Worm (Caenorhabditis elegans) whole organism, dauer: ENCODE data around the gene M151.7.

Source experiments
- unc-62 ChIP-seq: sonication (generic microtip); optimal IDR thresholded peaks from 2 replicates; lab custom pipeline; 2017; ENCODE audit warnings: missing biosample characterization, missing genetic modification reagents, missing genetic modification characterization

Gene M151.7

ce11 chrII:3640197-3640596 lies 18.1 kb downstream of the M151.7 start, which contains the start of gene M151.10:
Gene M151.10 (minus strand): TSS chrII:3640297.
- TF ChIP-seq unc-62, result no peak

- TF ChIP-seq unc-62, result no peak
Measured at ce11 chrII:3641197-3641596, 19.1 kb downstream of the M151.7 start, which contains the start of gene M151.1. Gene M151.1 (plus strand): TSS chrII:3641497.

ce11 chrII:3647111-3647510 lies 25.0 kb downstream of the M151.7 start, which contains the start of gene fbxb-33:
Gene fbxb-33 (plus strand): TSS chrII:3647411.
- TF ChIP-seq unc-62, result no peak

ce11 chrII:3655378-3655777 lies 33.3 kb downstream of the M151.7 start, which contains the start of gene F19B10.5:
Gene F19B10.5 (plus strand): TSS chrII:3655678.
- no peak for TF ChIP-seq unc-62

- TF ChIP-seq unc-62, result no peak
Measured at ce11 chrII:3659776-3660175, 37.7 kb downstream of the M151.7 start, which contains the start of gene F19B10.4. Gene F19B10.4 (plus strand): TSS chrII:3660076.

- TF ChIP-seq unc-62, result no peak
Measured at ce11 chrII:3661932-3662331, 39.8 kb downstream of the M151.7 start, which contains the start of gene F19B10.13. Gene F19B10.13 (plus strand): TSS chrII:3662274.

- TF ChIP-seq unc-62, result no peak
Measured at ce11 chrII:3663796-3664195, 41.7 kb downstream of the M151.7 start, which contains the start of gene F19B10.6. Gene F19B10.6 (minus strand): TSS chrII:3663896.

- TF ChIP-seq unc-62, result no peak
Measured at ce11 chrII:3664470-3664869, 42.4 kb downstream of the M151.7 start, which contains the start of gene F19B10.3. Gene F19B10.3 (plus strand): TSS chrII:3664770.

- no peak for TF ChIP-seq unc-62
Measured at ce11 chrII:3665181-3665580, 43.1 kb downstream of the M151.7 start.

ce11 chrII:3669315-3669714 lies 47.2 kb downstream of the M151.7 start, which contains the start of gene srx-97:
Gene srx-97 (minus strand): TSS chrII:3669415.
- no peak for TF ChIP-seq unc-62

ce11 chrII:3670956-3671355 lies 48.8 kb downstream of the M151.7 start, which contains the start of gene srx-98:
Gene srx-98 (minus strand): TSS chrII:3671056.
- no peak for TF ChIP-seq unc-62

ce11 chrII:3673493-3673892 lies 51.4 kb downstream of the M151.7 start, which contains the start of gene sea-1:
Gene sea-1 (minus strand): TSS chrII:3673593.
- TF ChIP-seq unc-62, result no peak
